Fruit fly (Drosophila melanogaster) whole organism, embryonic: ENCODE results near the gene CG32668.

Experiments
- CG10267 ChIP-seq: fragments of 200-800 bp; sonication (Bioruptor generic); optimal IDR thresholded peaks from 2 replicates; lab custom pipeline; 2018; ENCODE audit warnings: missing biosample characterization, mild to moderate bottlenecking, missing genetic modification characterization, moderate library complexity
- CG10321 ChIP-seq: fragments of 200-800 bp; sonication (Bioruptor generic); IDR thresholded peaks from 2 replicates; pipeline ENCODE4 v1.3.6; 2022; ENCODE audit warnings: missing biosample characterization, missing genetic modification characterization
- CG10366 ChIP-seq: fragments of 200-800 bp; sonication (Bioruptor generic); IDR thresholded peaks from 2 replicates; pipeline ENCODE4 v1.3.6; 2022; ENCODE audit warnings: missing biosample characterization, missing genetic modification characterization
- CG11695 ChIP-seq: fragments of 200-800 bp; sonication (Bioruptor generic); IDR thresholded peaks from 3 replicates; pipeline ENCODE4 v1.3.6; 2022; ENCODE audit warnings: missing biosample characterization, missing genetic modification characterization
- CG1233 ChIP-seq: fragments of 200-800 bp; sonication (Bioruptor generic); optimal IDR thresholded peaks from 4 replicates; lab custom pipeline; 2018; ENCODE audit warnings: missing biosample characterization, mild to moderate bottlenecking, missing genetic modification characterization
- CG14014 ChIP-seq: fragments of 200-800 bp; sonication (Bioruptor generic); IDR thresholded peaks from 2 replicates; pipeline ENCODE4 v1.3.6; 2022; ENCODE audit warnings: missing biosample characterization, missing genetic modification characterization
- CG14441 ChIP-seq: fragments of 200-800 bp; sonication (Bioruptor generic); IDR thresholded peaks from 2 replicates; pipeline ENCODE4 v1.3.6; 2022; ENCODE audit warnings: missing biosample characterization, missing genetic modification characterization
- CG14710 ChIP-seq: fragments of 200-800 bp; sonication (Bioruptor generic); optimal IDR thresholded peaks from 3 replicates; lab custom pipeline; 2019; ENCODE audit warnings: missing biosample characterization, mild to moderate bottlenecking, missing genetic modification characterization, moderate library complexity
- CG15696 ChIP-seq: fragments of 200-800 bp; sonication (Bioruptor generic); optimal IDR thresholded peaks from 2 replicates; lab custom pipeline; 2019; ENCODE audit warnings: missing biosample characterization, mild to moderate bottlenecking, missing genetic modification characterization, moderate library complexity
- CG1603 ChIP-seq: fragments of 200-800 bp; sonication (Bioruptor generic); optimal IDR thresholded peaks from 2 replicates; lab custom pipeline; 2019; ENCODE audit warnings: missing biosample characterization, mild to moderate bottlenecking, missing genetic modification characterization, moderate library complexity
- CG16779 ChIP-seq: fragments of 200-800 bp; sonication (Bioruptor generic); IDR thresholded peaks from 2 replicates; pipeline ENCODE4 v1.3.6; 2022; ENCODE audit warnings: missing biosample characterization, missing genetic modification characterization
- CG17829 ChIP-seq: fragments of 200-800 bp; optimal IDR thresholded peaks from 2 replicates; lab custom pipeline; 2019; ENCODE audit warnings: missing biosample characterization, mild to moderate bottlenecking, missing genetic modification characterization, moderate library complexity
- CG18262 ChIP-seq: fragments of 200-800 bp; optimal IDR thresholded peaks from 3 replicates; lab custom pipeline; 2019; ENCODE audit warnings: missing biosample characterization, mild to moderate bottlenecking, missing genetic modification characterization, moderate library complexity
- CG18764 ChIP-seq: fragments of 200-800 bp; sonication (Bioruptor generic); optimal IDR thresholded peaks from 3 replicates; lab custom pipeline; 2016; ENCODE audit warnings: missing biosample characterization, missing genetic modification characterization
- CG2116 ChIP-seq: fragments of 200-800 bp; sonication (Bioruptor generic); optimal IDR thresholded peaks from 3 replicates; lab custom pipeline; 2018; ENCODE audit warnings: missing biosample characterization, mild to moderate bottlenecking, missing genetic modification characterization
- CG32767 ChIP-seq: fragments of 200-800 bp; sonication (Bioruptor generic); IDR thresholded peaks from 2 replicates; pipeline ENCODE4 v1.3.6; 2022; ENCODE audit warnings: missing biosample characterization, missing genetic modification characterization
- CG3726 ChIP-seq: fragments of 200-800 bp; sonication (Bioruptor generic); IDR thresholded peaks from 3 replicates; pipeline ENCODE4, ENCODE4 v1.3.6; 2022; ENCODE audit warnings: missing biosample characterization, missing genetic modification characterization
- CG7786 ChIP-seq: fragments of 200-800 bp; sonication (Bioruptor generic); optimal IDR thresholded peaks from 2 replicates; lab custom pipeline; 2016; ENCODE audit warnings: missing biosample characterization, missing genetic modification characterization
- CG8924 ChIP-seq: fragments of 200-800 bp; optimal IDR thresholded peaks from 3 replicates; lab custom pipeline; 2019; ENCODE audit warnings: missing biosample characterization, mild to moderate bottlenecking, missing genetic modification characterization, moderate library complexity
- CG9727 ChIP-seq: fragments of 200-800 bp; sonication (Bioruptor generic); optimal IDR thresholded peaks from 3 replicates; lab custom pipeline; 2017; ENCODE audit warnings: missing biosample characterization, mild to moderate bottlenecking, missing genetic modification characterization
- CG9797 ChIP-seq: fragments of 200-800 bp; sonication (Bioruptor generic); optimal IDR thresholded peaks from 3 replicates; lab custom pipeline; 2018; ENCODE audit warnings: missing biosample characterization, mild to moderate bottlenecking, missing genetic modification characterization
- Dad ChIP-seq: fragments of 200-800 bp; sonication (Bioruptor generic); optimal IDR thresholded peaks from 3 replicates; lab custom pipeline; 2016; ENCODE audit warnings: missing biosample characterization, missing genetic modification characterization
- E2f2 ChIP-seq: fragments of 200-800 bp; sonication (Bioruptor generic); IDR thresholded peaks from 2 replicates; pipeline ENCODE4 v1.3.6; 2022; ENCODE audit warnings: missing biosample characterization, missing genetic modification characterization
- Ets65A ChIP-seq: fragments of 200-800 bp; sonication (Bioruptor generic); peaks from one replicate; lab custom pipeline; 2016; ENCODE audit warnings: missing biosample characterization, missing genetic modification characterization
- HmgD ChIP-seq: fragments of 200-800 bp; sonication (Bioruptor generic); optimal IDR thresholded peaks from 3 replicates; lab custom pipeline; 2016; ENCODE audit warnings: missing biosample characterization, missing genetic modification characterization
- Rfx ChIP-seq: fragments of 200-800 bp; sonication (Bioruptor generic); IDR thresholded peaks from 2 replicates; pipeline ENCODE4 v1.3.6; 2022; ENCODE audit warnings: missing biosample characterization, missing genetic modification characterization
- Xbp1 ChIP-seq: fragments of 200-800 bp; sonication (Bioruptor generic); optimal IDR thresholded peaks from 3 replicates; lab custom pipeline; 2016; ENCODE audit warnings: missing biosample characterization, mild to moderate bottlenecking, missing genetic modification characterization
- ac ChIP-seq: fragments of 200-800 bp; sonication (Bioruptor generic); optimal IDR thresholded peaks from 3 replicates; lab custom pipeline; 2017; ENCODE audit warnings: missing biosample characterization, mild to moderate bottlenecking, missing genetic modification characterization
- al ChIP-seq: fragments of 200-800 bp; sonication (Bioruptor generic); IDR thresholded peaks from 2 replicates; pipeline ENCODE4 v1.3.6; 2022; ENCODE audit warnings: missing biosample characterization, missing genetic modification characterization
- ase ChIP-seq: fragments of 200-800 bp; sonication (Bioruptor generic); IDR thresholded peaks from 3 replicates; pipeline ENCODE4 v1.3.6; 2022; ENCODE audit warnings: missing biosample characterization, missing genetic modification characterization
- bsh ChIP-seq, 2 experiments: fragments of 200-800 bp; sonication (Bioruptor generic); optimal IDR thresholded peaks; 2 replicates each; lab custom pipeline; 2017 to 2018; ENCODE audit warnings: mild to moderate bottlenecking in 2 of 2, missing biosample characterization in 2 of 2, missing genetic modification characterization in 2 of 2, moderate library complexity in 1 of 2
- ci ChIP-seq: fragments of 200-800 bp; sonication (Bioruptor generic); IDR thresholded peaks from 3 replicates; pipeline ENCODE4 v1.3.6; 2022; ENCODE audit warnings: missing biosample characterization, missing genetic modification characterization
- croc ChIP-seq: fragments of 200-800 bp; sonication (Bioruptor generic); conservative IDR thresholded peaks from 3 replicates; pipeline ENCODE4 v1.3.6; 2022; ENCODE audit warnings: missing biosample characterization, missing genetic modification characterization
- crp ChIP-seq, 2 experiments: fragments of 200-800 bp; sonication (Bioruptor generic); optimal IDR thresholded peaks; 2 replicates in 1 of 2; 3 replicates in 1 of 2; lab custom pipeline; 2017; ENCODE audit warnings: missing biosample characterization in 2 of 2, missing genetic modification characterization in 2 of 2, mild to moderate bottlenecking in 1 of 2, moderate library complexity in 1 of 2
- ems ChIP-seq: fragments of 200-800 bp; sonication (Bioruptor generic); optimal IDR thresholded peaks from 3 replicates; lab custom pipeline; 2016; ENCODE audit warnings: missing biosample characterization, missing genetic modification characterization
- hkb ChIP-seq, 2 experiments: fragments of 200-800 bp in 1 of 2; fragments of >200 bp in 1 of 2; sonication (Bioruptor generic) in 1 of 2; IDR thresholded peaks in 1 of 2; optimal IDR thresholded peaks in 1 of 2; 2 replicates each; pipeline versions ENCODE4 v1.3.6 to Lab custom; 2017 to 2022; ENCODE audit warnings: missing biosample characterization in 1 of 2, missing genetic modification characterization in 1 of 2
- kay ChIP-seq: fragments of 200-800 bp; sonication (Bioruptor generic); optimal IDR thresholded peaks from 2 replicates; lab custom pipeline; 2016; ENCODE audit warnings: missing biosample characterization, missing genetic modification characterization
- lab ChIP-seq: fragments of 200-800 bp; sonication (Bioruptor generic); optimal IDR thresholded peaks from 3 replicates; lab custom pipeline; 2017; ENCODE audit warnings: missing biosample characterization, missing genetic modification characterization, mild to moderate bottlenecking, moderate library complexity, missing genetic modification reagents
- nerfin-1 ChIP-seq: fragments of 200-800 bp; sonication (Bioruptor generic); optimal IDR thresholded peaks from 3 replicates; lab custom pipeline; 2019; ENCODE audit warnings: missing biosample characterization, mild to moderate bottlenecking, missing genetic modification characterization, moderate library complexity
- otp ChIP-seq: fragments of 200-800 bp; sonication (Bioruptor generic); IDR thresholded peaks from 3 replicates; pipeline ENCODE4, ENCODE4 v1.3.6; 2022; ENCODE audit warnings: missing biosample characterization, missing genetic modification characterization
- pan ChIP-seq, 4 experiments: fragments of >200 bp in 3 of 4; fragments of 200-800 bp in 1 of 4; sonication (Bioruptor generic) in 1 of 4; optimal IDR thresholded peaks in 3 of 4; IDR thresholded peaks in 1 of 4; 2 replicates each; pipeline versions ENCODE4 v1.3.6 to Lab custom; 2017 to 2022; ENCODE audit warnings: missing biosample characterization in 2 of 4, missing genetic modification characterization in 2 of 4, mixed read lengths in 1 of 4
- pb ChIP-seq: fragments of 200-800 bp; sonication (Bioruptor generic); optimal IDR thresholded peaks from 3 replicates; lab custom pipeline; 2016; ENCODE audit warnings: missing biosample characterization, missing genetic modification characterization
- pnt ChIP-seq: fragments of 200-800 bp; sonication (Bioruptor generic); optimal IDR thresholded peaks from 3 replicates; lab custom pipeline; 2016; ENCODE audit warnings: missing biosample characterization, missing genetic modification characterization
- pros ChIP-seq: fragments of 200-800 bp; sonication (Bioruptor generic); optimal IDR thresholded peaks from 3 replicates; lab custom pipeline; 2019; ENCODE audit warnings: missing biosample characterization, mild to moderate bottlenecking, missing genetic modification characterization, moderate library complexity
- sd ChIP-seq: fragments of 200-800 bp; sonication (Bioruptor generic); optimal IDR thresholded peaks from 3 replicates; lab custom pipeline; 2018; ENCODE audit warnings: missing biosample characterization, mild to moderate bottlenecking, missing genetic modification characterization, moderate library complexity
- sens ChIP-seq: fragments of 200-800 bp; sonication (Bioruptor generic); peaks from one replicate; lab custom pipeline; 2016; ENCODE audit warnings: missing biosample characterization, missing genetic modification characterization
- zfh1 ChIP-seq: fragments of 200-800 bp; sonication (Bioruptor generic); IDR thresholded peaks from 3 replicates; pipeline ENCODE4 v1.3.6; 2022; ENCODE audit warnings: missing biosample characterization, missing genetic modification characterization

CG32668 gene

dm6 chrX:11146598-11147176 lies 12.9 kb downstream of the CG32668 start (continued):
- TF ChIP-seq sens (peak; percentile 87), CG32767 (GFP tag; lab: Robert Waterston, UW) (no peak), CG14441 (GFP tag; lab: Robert Waterston, UW) (peak; percentile 23; the same call in 1 of the 2 replicates), al (GFP tag; lab: Robert Waterston, UW) (0 out of 2 replicates have a peak, but pooled peaks have one; percentile 20), CG3726 (0 out of 3 replicates have a peak, but pooled peaks have one; percentile 26), crp (GFP tag; optimal IDR thresholded peaks at IDR 0.05; lab: Kevin White, UChicago) (peak in 1 of 2 experiments; percentile 3), CG10267 (tag; lab: Kevin White, UChicago) (peak; percentile 22), CG1233 (GFP tag; lab: Kevin White, UChicago) (peak; percentile 25), CG15696 (peak; percentile 46), CG2116 (no peak), CG10366 (GFP tag; lab: Robert Waterston, UW) (peak; percentile 36; the same call in 1 of the 2 replicates), lab (peak; percentile 45), Rfx (GFP tag; lab: Robert Waterston, UW) (0 out of 2 replicates have a peak, but pooled peaks have one; percentile 26), hkb (optimal IDR thresholded peaks at IDR 0.05; lab: Kevin White, UChicago) (no peak), hkb (GFP tag; IDR thresholded peaks at IDR 0.05; lab: Robert Waterston, UW) (peak; percentile 64), CG7786 (GFP tag; lab: Kevin White, UChicago) (peak; percentile 3), CG17829 (tag; lab: Kevin White, UChicago) (peak; percentile 29), E2f2 (0 out of 2 replicates have a peak, but pooled peaks have one; percentile 10), pnt (GFP tag; lab: Kevin White, UChicago) (peak; percentile 19), otp (GFP tag; lab: Robert Waterston, UW) (0 out of 3 replicates have a peak, but pooled peaks have one; percentile 39), CG9727 (peak; percentile 49), sd (tag; lab: Kevin White, UChicago) (no peak), nerfin-1 (peak; percentile 45), CG10321 (GFP tag; lab: Robert Waterston, UW) (peak; percentile 56; the same call in 1 of the 2 replicates), ems (GFP tag; lab: Kevin White, UChicago) (no peak), CG16779 (GFP tag; lab: Robert Waterston, UW) (0 out of 2 replicates have a peak, but pooled peaks have one; percentile 34), kay (GFP tag; lab: Kevin White, UChicago) (no peak), Dad (GFP tag; lab: Kevin White, UChicago) (no peak), ci (GFP tag; lab: Robert Waterston, UW) (peak; percentile 68; the same call in 2 of the 3 replicates), CG9797 (GFP tag; lab: Kevin White, UChicago) (no peak), CG11695 (peak; percentile 51; the same call in 1 of the 3 replicates), Xbp1 (GFP tag; lab: Kevin White, UChicago) (peak; percentile 25), croc (GFP tag; lab: Robert Waterston, UW) (no peak), CG1603 (peak; percentile 19), pros (GFP tag; lab: Kevin White, UChicago) (peak; percentile 71), bsh (GFP tag; optimal IDR thresholded peaks at IDR 0.05; lab: Kevin White, UChicago) (peak in 1 of 2 experiments; percentile 26), CG18262 (peak; percentile 22), Ets65A (GFP tag; lab: Kevin White, UChicago) (no peak), zfh1 (GFP tag; lab: Robert Waterston, UW) (peak; percentile 79), HmgD (GFP tag; lab: Kevin White, UChicago) (no peak), ase (GFP tag; lab: Robert Waterston, UW) (0 out of 3 replicates have a peak, but pooled peaks have one; percentile 36), CG14710 (tag; lab: Kevin White, UChicago) (peak; percentile 16), CG18764 (GFP tag; lab: Kevin White, UChicago) (no peak), CG14014 (GFP tag; lab: Robert Waterston, UW) (peak; percentile 56; the same call in 1 of the 2 replicates), pan (optimal IDR thresholded peaks at IDR 0.05; lab: Kevin White, UChicago) (no peak), pan (GFP tag; optimal IDR thresholded peaks at IDR 0.05 in 1 of 2, IDR thresholded peaks at IDR 0.05 in 1 of 2) (peak in 1 of 2 experiments; percentile 61), pb (GFP tag; lab: Kevin White, UChicago) (peak; percentile 3), CG8924 (tag; lab: Kevin White, UChicago) (peak; percentile 10), ac (peak; percentile 69)
